Fruit fly (Drosophila melanogaster) whole organism, embryonic: ENCODE measurements around the gene Tpr2.
A peak's percentile ranks its signal among the peaks of the same experiment; 100 is the strongest.

Experiments used
- CG10366 ChIP-seq: fragments of 200-800 bp; sonication (Bioruptor generic); IDR thresholded peaks from 2 replicates; pipeline ENCODE4 v1.3.6; 2022; ENCODE audit warnings: missing biosample characterization, missing genetic modification characterization
- CG10431 ChIP-seq: fragments of 200-800 bp; sonication (Bioruptor generic); optimal IDR thresholded peaks from 3 replicates; lab custom pipeline; 2018; ENCODE audit warnings: missing biosample characterization, mild to moderate bottlenecking, missing genetic modification characterization
- CG11456 ChIP-seq: fragments of 200-800 bp; sonication (Bioruptor generic); IDR thresholded peaks from 3 replicates; pipeline ENCODE4 v1.3.6; 2022; ENCODE audit warnings: missing biosample characterization, missing genetic modification characterization
- CG11723 ChIP-seq: fragments of 200-800 bp; sonication (Bioruptor generic); optimal IDR thresholded peaks from 2 replicates; lab custom pipeline; 2017; ENCODE audit warnings: missing biosample characterization, mild to moderate bottlenecking, missing genetic modification characterization
- CG13296 ChIP-seq: fragments of 200-800 bp; sonication (Bioruptor generic); optimal IDR thresholded peaks from 3 replicates; lab custom pipeline; 2018; ENCODE audit warnings: missing biosample characterization, mild to moderate bottlenecking, missing genetic modification characterization
- CG13775 ChIP-seq: fragments of 200-800 bp; sonication (Bioruptor generic); optimal IDR thresholded peaks from 3 replicates; lab custom pipeline; 2017; ENCODE audit warnings: missing biosample characterization, mild to moderate bottlenecking, missing genetic modification characterization
- CG17385 ChIP-seq: fragments of 200-800 bp; sonication (Bioruptor generic); optimal IDR thresholded peaks from 3 replicates; lab custom pipeline; 2018; ENCODE audit warnings: missing biosample characterization, mild to moderate bottlenecking, missing genetic modification characterization
- CG2889 ChIP-seq: fragments of 200-800 bp; sonication (Bioruptor generic); IDR thresholded peaks from 3 replicates; pipeline ENCODE4 v1.3.6; 2022; ENCODE audit warnings: missing biosample characterization, missing genetic modification characterization
- CG32772 ChIP-seq: fragments of 200-800 bp; sonication (Bioruptor generic); IDR thresholded peaks from 2 replicates; pipeline ENCODE4 v1.3.6; 2022; ENCODE audit warnings: missing biosample characterization, missing genetic modification characterization
- CG33557 ChIP-seq: fragments of 200-800 bp; sonication (Bioruptor generic); optimal IDR thresholded peaks from 2 replicates; lab custom pipeline; 2019; ENCODE audit warnings: missing biosample characterization, mild to moderate bottlenecking, missing genetic modification characterization, moderate library complexity
- CG3995 ChIP-seq: fragments of 200-800 bp; sonication (Bioruptor generic); optimal IDR thresholded peaks from 3 replicates; lab custom pipeline; 2016; ENCODE audit warnings: missing biosample characterization, missing genetic modification characterization
- CG4328 ChIP-seq: fragments of 200-800 bp; sonication (Bioruptor generic); optimal IDR thresholded peaks from 3 replicates; lab custom pipeline; 2017; ENCODE audit warnings: missing biosample characterization, missing genetic modification reagents, missing genetic modification characterization
- CG6654 ChIP-seq: fragments of 200-800 bp; sonication (Bioruptor generic); optimal IDR thresholded peaks from 2 replicates; lab custom pipeline; 2017; ENCODE audit warnings: missing biosample characterization, mild to moderate bottlenecking, missing genetic modification characterization
- CG9437 ChIP-seq: fragments of 200-800 bp; sonication (Bioruptor generic); optimal IDR thresholded peaks from 2 replicates; lab custom pipeline; 2018; ENCODE audit warnings: missing biosample characterization, mild to moderate bottlenecking, missing genetic modification characterization
- CG9727 ChIP-seq: fragments of 200-800 bp; sonication (Bioruptor generic); optimal IDR thresholded peaks from 3 replicates; lab custom pipeline; 2017; ENCODE audit warnings: missing biosample characterization, mild to moderate bottlenecking, missing genetic modification characterization
- CkIIα-i1 ChIP-seq: fragments of 200-800 bp; sonication (Bioruptor generic); IDR thresholded peaks from 2 replicates; pipeline ENCODE4 v1.3.6; 2022; ENCODE audit warnings: missing biosample characterization, missing genetic modification characterization
- D19A ChIP-seq: fragments of 200-800 bp; optimal IDR thresholded peaks from 3 replicates; lab custom pipeline; 2019; ENCODE audit warnings: missing biosample characterization, mild to moderate bottlenecking, missing genetic modification characterization, moderate library complexity
- D19B ChIP-seq: fragments of 200-800 bp; sonication (Bioruptor generic); optimal IDR thresholded peaks from 2 replicates; lab custom pipeline; 2017; ENCODE audit warnings: missing biosample characterization, mild to moderate bottlenecking, missing genetic modification characterization
- Dbx ChIP-seq: fragments of 200-800 bp; sonication (Bioruptor generic); IDR thresholded peaks from 3 replicates; pipeline ENCODE4 v1.3.6; 2022; ENCODE audit warnings: missing biosample characterization, missing genetic modification characterization
- Eip74EF ChIP-seq, 2 experiments: fragments of 200-800 bp in 1 of 2; fragments of >200 bp in 1 of 2; sonication (Bioruptor generic) in 1 of 2; optimal IDR thresholded peaks; 2 replicates each; lab custom pipeline; 2017 to 2019; ENCODE audit warnings: missing biosample characterization in 2 of 2, missing genetic modification characterization in 2 of 2, mild to moderate bottlenecking in 1 of 2, moderate library complexity in 1 of 2
- Fer1 ChIP-seq: fragments of 200-800 bp; sonication (Bioruptor generic); optimal IDR thresholded peaks from 2 replicates; lab custom pipeline; 2017; ENCODE audit warnings: missing biosample characterization, mild to moderate bottlenecking, missing genetic modification characterization
- HLHmδ ChIP-seq: fragments of 200-800 bp; sonication (Bioruptor generic); optimal IDR thresholded peaks from 2 replicates; lab custom pipeline; 2018; ENCODE audit warnings: missing biosample characterization, mild to moderate bottlenecking, missing genetic modification characterization, moderate library complexity
- Hand ChIP-seq: fragments of 200-800 bp; sonication (Bioruptor generic); optimal IDR thresholded peaks from 2 replicates; lab custom pipeline; 2017; ENCODE audit warnings: mild to moderate bottlenecking, missing biosample characterization, missing genetic modification reagents, missing genetic modification characterization
- Lpt ChIP-seq: fragments of >200 bp; optimal IDR thresholded peaks from 2 replicates; lab custom pipeline; 2018; ENCODE audit warnings: missing biosample characterization, missing genetic modification characterization
- MBD-R2 ChIP-seq: fragments of 200-800 bp; sonication (Bioruptor generic); IDR thresholded peaks from 2 replicates; pipeline ENCODE4 v1.3.6; 2022; ENCODE audit warnings: missing biosample characterization, missing genetic modification characterization
- Myb ChIP-seq: fragments of 200-800 bp; sonication (Bioruptor generic); optimal IDR thresholded peaks from 2 replicates; lab custom pipeline; 2016; ENCODE audit warnings: missing biosample characterization, missing genetic modification characterization
- NC2β ChIP-seq: fragments of 200-800 bp; sonication (Bioruptor generic); optimal IDR thresholded peaks from 2 replicates; lab custom pipeline; 2016; ENCODE audit warnings: missing biosample characterization, missing genetic modification characterization
- NFAT ChIP-seq: fragments of 200-800 bp; sonication (Bioruptor generic); IDR thresholded peaks from 2 replicates; pipeline ENCODE4 v1.3.6; 2022; ENCODE audit warnings: missing biosample characterization, missing genetic modification characterization
- Nf-YA ChIP-seq: fragments of 200-800 bp; sonication (Bioruptor generic); IDR thresholded peaks from 2 replicates; pipeline ENCODE4 v1.3.6; 2022; ENCODE audit warnings: missing biosample characterization, missing genetic modification characterization
- NfI ChIP-seq: fragments of 200-800 bp; sonication (Bioruptor generic); optimal IDR thresholded peaks from 3 replicates; lab custom pipeline; 2018; ENCODE audit warnings: missing biosample characterization, mild to moderate bottlenecking, missing genetic modification characterization, moderate library complexity
- Poxn ChIP-seq: fragments of 200-800 bp; sonication (Bioruptor generic); IDR thresholded peaks from 2 replicates; pipeline ENCODE4 v1.3.6; 2022; ENCODE audit warnings: missing biosample characterization, missing genetic modification characterization
- Ravus ChIP-seq: fragments of 200-800 bp; sonication (Bioruptor generic); IDR thresholded peaks from 2 replicates; pipeline ENCODE4 v1.3.6; 2022; ENCODE audit warnings: missing biosample characterization, missing genetic modification characterization
- Scr ChIP-seq: fragments of 200-800 bp; sonication (Bioruptor generic); IDR thresholded peaks from 2 replicates; pipeline ENCODE4 v1.3.6; 2022; ENCODE audit warnings: missing biosample characterization, missing genetic modification characterization; ENCODE audit not compliant: partially characterized antibody
- cg ChIP-seq: fragments of 200-800 bp; sonication (Bioruptor generic); optimal IDR thresholded peaks from 3 replicates; lab custom pipeline; 2019; ENCODE audit warnings: missing biosample characterization, mild to moderate bottlenecking, missing genetic modification characterization, moderate library complexity
- dpn ChIP-seq, 2 experiments: fragments of 200-800 bp; sonication (Bioruptor generic); optimal IDR thresholded peaks; 3 replicates each; lab custom pipeline; 2016; ENCODE audit warnings: missing biosample characterization in 2 of 2, missing genetic modification characterization in 2 of 2
- en ChIP-seq: fragments of 200-800 bp; sonication (Bioruptor generic); optimal IDR thresholded peaks from 2 replicates; lab custom pipeline; 2016; ENCODE audit warnings: missing biosample characterization, missing genetic modification characterization
- fd96Cb ChIP-seq: fragments of 200-800 bp; sonication (Bioruptor generic); optimal IDR thresholded peaks from 2 replicates; lab custom pipeline; 2018; ENCODE audit warnings: missing biosample characterization, mild to moderate bottlenecking, missing genetic modification characterization, moderate library complexity
- fu2 ChIP-seq: fragments of 200-800 bp; sonication (Bioruptor generic); optimal IDR thresholded peaks from 2 replicates; lab custom pipeline; 2016; ENCODE audit warnings: missing biosample characterization, missing genetic modification characterization
- hkb ChIP-seq, 2 experiments: fragments of 200-800 bp in 1 of 2; fragments of >200 bp in 1 of 2; sonication (Bioruptor generic) in 1 of 2; IDR thresholded peaks in 1 of 2; optimal IDR thresholded peaks in 1 of 2; 2 replicates each; pipeline versions ENCODE4 v1.3.6 to Lab custom; 2017 to 2022; ENCODE audit warnings: missing biosample characterization in 1 of 2, missing genetic modification characterization in 1 of 2
- ind ChIP-seq: fragments of 200-800 bp; sonication (Bioruptor generic); optimal IDR thresholded peaks from 3 replicates; lab custom pipeline; 2016; ENCODE audit warnings: missing biosample characterization, missing genetic modification characterization
- knrl ChIP-seq: fragments of 200-800 bp; sonication (Bioruptor generic); IDR thresholded peaks from 3 replicates; pipeline ENCODE4 v1.3.6; 2022; ENCODE audit warnings: missing biosample characterization, missing genetic modification characterization; ENCODE audit not compliant: partially characterized antibody
- phol ChIP-seq: fragments of 200-800 bp; sonication (Bioruptor generic); optimal IDR thresholded peaks from 3 replicates; lab custom pipeline; 2018; ENCODE audit warnings: missing biosample characterization, mild to moderate bottlenecking, missing genetic modification characterization, moderate library complexity
- pnt ChIP-seq: fragments of 200-800 bp; sonication (Bioruptor generic); optimal IDR thresholded peaks from 3 replicates; lab custom pipeline; 2016; ENCODE audit warnings: missing biosample characterization, missing genetic modification characterization
- ranshi ChIP-seq: fragments of 200-800 bp; sonication (Bioruptor generic); IDR thresholded peaks from 2 replicates; pipeline ENCODE4 v1.3.6; 2022; ENCODE audit warnings: missing biosample characterization, missing genetic modification characterization
- ro ChIP-seq: fragments of 200-800 bp; sonication (Bioruptor generic); IDR thresholded peaks from 2 replicates; pipeline ENCODE4 v1.3.6; 2022; ENCODE audit warnings: missing biosample characterization, missing genetic modification characterization
- sug ChIP-seq: fragments of 200-800 bp; optimal IDR thresholded peaks from 2 replicates; lab custom pipeline; 2019; ENCODE audit warnings: missing biosample characterization, mild to moderate bottlenecking, missing genetic modification characterization, moderate library complexity
- tna ChIP-seq: fragments of 200-800 bp; sonication (Bioruptor generic); IDR thresholded peaks from 2 replicates; pipeline ENCODE4 v1.3.6; 2022; ENCODE audit warnings: missing biosample characterization, missing genetic modification characterization; ENCODE audit not compliant: partially characterized antibody
- tup ChIP-seq: fragments of 200-800 bp; sonication (Bioruptor generic); optimal IDR thresholded peaks from 2 replicates; lab custom pipeline; 2016; ENCODE audit warnings: missing biosample characterization, mild to moderate bottlenecking, missing genetic modification characterization, moderate library complexity
- wor ChIP-seq: fragments of 200-800 bp; sonication (Bioruptor generic); IDR thresholded peaks from 2 replicates; pipeline ENCODE4 v1.3.6; 2022; ENCODE audit warnings: missing biosample characterization, missing genetic modification characterization

The Tpr2 gene

DNA sequence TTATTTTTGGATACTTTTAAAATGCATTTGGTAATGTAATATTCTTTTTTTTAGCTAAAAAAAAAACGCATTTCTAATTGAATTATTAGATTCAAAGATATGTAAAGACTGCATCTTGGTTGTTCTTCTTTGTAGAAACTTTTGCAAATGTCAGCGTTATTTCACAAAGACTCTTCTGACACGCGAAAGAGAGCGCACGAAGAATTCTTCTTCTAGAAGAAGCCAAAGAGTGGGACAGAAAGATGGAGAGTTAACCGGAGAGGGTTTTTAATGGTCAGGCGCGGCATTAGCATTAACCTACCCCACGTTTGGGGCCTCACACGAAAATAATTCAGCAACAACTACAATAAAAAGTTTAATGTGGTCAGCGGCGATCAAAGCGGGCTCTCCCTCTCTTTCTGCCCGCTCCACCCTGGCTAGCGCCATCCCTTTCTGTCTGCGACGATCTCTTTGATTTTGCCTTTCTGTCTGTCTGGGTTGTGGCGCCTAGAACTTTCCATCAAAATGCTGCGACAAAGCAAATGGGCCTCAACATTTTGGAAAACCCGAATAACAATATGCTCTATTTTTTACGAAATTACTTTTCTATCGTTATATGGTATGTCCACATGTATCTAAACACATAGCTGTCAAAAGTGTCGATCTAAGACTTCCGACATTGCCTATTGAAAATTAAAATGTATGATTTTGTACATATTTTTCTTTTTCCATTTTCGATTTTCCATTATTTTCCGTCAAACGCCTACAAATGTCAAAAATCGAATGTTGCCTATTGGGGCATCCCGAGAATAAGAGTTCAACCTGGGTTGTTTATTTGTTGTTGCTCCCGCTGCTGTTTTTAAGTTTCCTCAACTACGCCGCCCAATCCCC, 29.4 kb downstream of the Tpr2 start (continued):
- TF ChIP-seq CG4328, result no peak
- TF ChIP-seq Scr, result no peak
- no peak for TF ChIP-seq Nf-YA (GFP tag; lab: Robert Waterston, UW)
- no peak for TF ChIP-seq HLHmδ
- TF ChIP-seq tup, result no peak
- no peak for TF ChIP-seq CG33557 (GFP tag; lab: Kevin White, UChicago)
- TF ChIP-seq Ravus (GFP tag; lab: Robert Waterston, UW), result no peak
- no peak for TF ChIP-seq Poxn (GFP tag; lab: Robert Waterston, UW)
- no peak for TF ChIP-seq CG13775 (GFP tag; lab: Kevin White, UChicago)
- TF ChIP-seq CG11456, result no peak
- no peak for TF ChIP-seq tna (GFP tag; lab: Robert Waterston, UW)
- no peak for TF ChIP-seq Hand (GFP tag; lab: Kevin White, UChicago)
- peak; percentile 30 for TF ChIP-seq CG17385
- no peak for TF ChIP-seq knrl
- peak; percentile 25; the same call in 1 of the 2 replicates for TF ChIP-seq ranshi (GFP tag; lab: Robert Waterston, UW)
- TF ChIP-seq ro (GFP tag; lab: Robert Waterston, UW), result no peak
- TF ChIP-seq Eip74EF (GFP tag; optimal IDR thresholded peaks at IDR 0.05; lab: Kevin White, UChicago), result no peak
- no peak for TF ChIP-seq CG9727 (GFP tag; lab: Kevin White, UChicago)
- peak; percentile 9 for TF ChIP-seq ind (GFP tag; lab: Kevin White, UChicago)
- TF ChIP-seq fd96Cb, result no peak
- no peak for TF ChIP-seq CG32772 (GFP tag; lab: Robert Waterston, UW)
- peak; percentile 47; the same call in 1 of the 2 replicates for TF ChIP-seq NFAT (GFP tag; lab: Robert Waterston, UW)
- TF ChIP-seq CG9437, result no peak
- TF ChIP-seq Dbx (GFP tag; lab: Robert Waterston, UW), result no peak
- TF ChIP-seq CkIIα-i1 (GFP tag; lab: Robert Waterston, UW), result no peak
- TF ChIP-seq Fer1 (GFP tag; lab: Kevin White, UChicago), result no peak
- TF ChIP-seq MBD-R2 (GFP tag; lab: Robert Waterston, UW), result no peak
- no peak for TF ChIP-seq Myb
- TF ChIP-seq phol (tag; lab: Kevin White, UChicago), result peak; percentile 17
- TF ChIP-seq CG13296, result no peak
- TF ChIP-seq Lpt (GFP tag; lab: Kevin White, UChicago), result no peak
- TF ChIP-seq sug (tag; lab: Kevin White, UChicago), result peak; percentile 34
- no peak for TF ChIP-seq pnt (GFP tag; lab: Kevin White, UChicago)
- TF ChIP-seq cg (GFP tag; lab: Kevin White, UChicago), result no peak
- no peak for TF ChIP-seq CG2889
- no peak for TF ChIP-seq CG10431 (GFP tag; lab: Kevin White, UChicago)
- TF ChIP-seq CG3995 (GFP tag; lab: Kevin White, UChicago), result no peak
- peak; percentile 4 for TF ChIP-seq D19B (GFP tag; lab: Kevin White, UChicago)
- no peak for TF ChIP-seq wor (GFP tag; lab: Robert Waterston, UW)
- no peak for TF ChIP-seq CG6654 (GFP tag; lab: Kevin White, UChicago)
- no peak for TF ChIP-seq dpn (GFP tag; optimal IDR thresholded peaks at IDR 0.05; lab: Kevin White, UChicago)
- no peak for TF ChIP-seq CG10366
- TF ChIP-seq hkb (optimal IDR thresholded peaks at IDR 0.05; lab: Kevin White, UChicago), result no peak
- no peak for TF ChIP-seq hkb (GFP tag; IDR thresholded peaks at IDR 0.05; lab: Robert Waterston, UW)
- TF ChIP-seq CG11723 (GFP tag; lab: Kevin White, UChicago), result no peak
- no peak for TF ChIP-seq en (GFP tag; lab: Kevin White, UChicago)
- peak; percentile 95 for TF ChIP-seq D19A (tag; lab: Kevin White, UChicago)
- TF ChIP-seq NfI, result no peak
- no peak for TF ChIP-seq fu2 (GFP tag; lab: Kevin White, UChicago)
- no peak for TF ChIP-seq NC2β (GFP tag; lab: Kevin White, UChicago)
